Worm (Caenorhabditis elegans) whole organism, midembryonic: ENCODE measurements around the gene ntl-11.
A peak's percentile ranks its signal among the peaks of the same experiment; 100 is the strongest.

Experiments
- T22C8.4 ChIP-seq: fragments of 200-800 bp; sonication (Bioruptor generic); IDR thresholded peaks from 2 replicates; pipeline ENCODE4 v1.3.6; 2022; ENCODE audit warnings: missing genetic modification characterization, missing compliant biosample characterization
- cog-1 ChIP-seq: sonication (generic microtip); optimal IDR thresholded peaks from 2 replicates; lab custom pipeline; 2016; ENCODE audit warnings: missing genetic modification characterization, missing compliant biosample characterization
- flt-1 ChIP-seq: fragments of 200-800 bp; sonication (Bioruptor generic); IDR thresholded peaks from 2 replicates; pipeline ENCODE4 v1.3.6; 2022; ENCODE audit warnings: missing genetic modification characterization, missing compliant biosample characterization
- klf-2 ChIP-seq: fragments of 200-800 bp; sonication (Bioruptor generic); conservative IDR thresholded peaks from 2 replicates; pipeline ENCODE4 v1.3.6; 2022; ENCODE audit warnings: missing genetic modification reagents, missing genetic modification characterization, missing compliant biosample characterization
- med-1 ChIP-seq: sonication (generic microtip); optimal IDR thresholded peaks from 2 replicates; lab custom pipeline; 2017; ENCODE audit warnings: missing genetic modification characterization, mild to moderate bottlenecking, missing compliant biosample characterization, antibody characterized with exemption, missing genetic modification reagents; ENCODE audit not compliant: insufficient read depth
- ref-1 ChIP-seq: fragments of 200-800 bp; sonication (Bioruptor generic); conservative IDR thresholded peaks from 2 replicates; pipeline ENCODE4 v1.3.6; 2022; ENCODE audit warnings: missing genetic modification reagents, missing genetic modification characterization, missing compliant biosample characterization
- tab-1 ChIP-seq: fragments of 200-800 bp; sonication (Bioruptor generic); IDR thresholded peaks from 2 replicates; pipeline ENCODE4 v1.3.6; 2022; ENCODE audit warnings: missing genetic modification characterization, missing compliant biosample characterization
- ztf-23 ChIP-seq: fragments of 200-800 bp; sonication (Bioruptor generic); IDR thresholded peaks from 2 replicates; pipeline ENCODE4 v1.3.6; 2022; ENCODE audit warnings: missing genetic modification reagents, missing genetic modification characterization, missing compliant biosample characterization
- ztf-29 ChIP-seq: fragments of 200-800 bp; sonication (Bioruptor generic); IDR thresholded peaks from 2 replicates; pipeline ENCODE4 v1.3.6; 2022; ENCODE audit warnings: missing genetic modification reagents, missing genetic modification characterization, missing compliant biosample characterization

Gene ntl-11

ce11 chrIV:15471430-15471829, at the start of gene ntl-11:
TSS of gene ntl-11 (minus strand) at chrIV:15471495.
- TF ChIP-seq T22C8.4 (GFP tag; lab: Robert Waterston, UW) (0 out of 2 replicates have a peak, but pooled peaks have one; percentile 37), flt-1 (peak; percentile 76), tab-1 (GFP tag; lab: Robert Waterston, UW) (no peak), med-1 (GFP tag; lab: Kevin White, UChicago) (peak; percentile 25), ref-1 (no peak), cog-1 (tag; lab: Kevin White, UChicago) (peak; percentile 80), klf-2 (GFP tag; lab: Robert Waterston, UW) (0 out of 2 replicates have a peak, but pooled peaks have one; percentile 45), ztf-23 (GFP tag; lab: Robert Waterston, UW) (peak; percentile 76; the same call in 1 of the 2 replicates), ztf-29 (GFP tag; lab: Robert Waterston, UW) (peak; percentile 8; the same call in 1 of the 2 replicates)

ce11 chrIV:15497263-15497662, 26.0 kb upstream of the ntl-11 start, which contains the start of gene acr-24:
TSS of gene acr-24 (plus strand) at chrIV:15497563.
- TF ChIP-seq med-1 (GFP tag; lab: Kevin White, UChicago) (no peak), ref-1 (no peak), ztf-23 (GFP tag; lab: Robert Waterston, UW) (no peak), klf-2 (GFP tag; lab: Robert Waterston, UW) (no peak)

ce11 chrIV:15476369-15476768, 5.1 kb upstream of the ntl-11 start:
- peak; percentile 23; the same call in 1 of the 2 replicates for TF ChIP-seq ztf-29 (GFP tag; lab: Robert Waterston, UW)
- no peak for TF ChIP-seq T22C8.4 (GFP tag; lab: Robert Waterston, UW)
- peak; percentile 53; the same call in 1 of the 2 replicates for TF ChIP-seq flt-1

- TF ChIP-seq ref-1 (no peak), flt-1 (no peak), tab-1 (GFP tag; lab: Robert Waterston, UW) (no peak), T22C8.4 (GFP tag; lab: Robert Waterston, UW) (peak; percentile 66), ztf-23 (GFP tag; lab: Robert Waterston, UW) (no peak), med-1 (GFP tag; lab: Kevin White, UChicago) (no peak), ztf-29 (GFP tag; lab: Robert Waterston, UW) (no peak)
These were observed 4.5 kb upstream of the ntl-11 start for ce11 chrIV:15475829-15476228.

ce11 chrIV:15473588-15474271, 2.4 kb upstream of the ntl-11 start, which contains the start of gene Y73F8A.26:
TSS of gene Y73F8A.26 (plus strand) at chrIV:15473660.
- TF ChIP-seq T22C8.4 (GFP tag; lab: Robert Waterston, UW), result no peak

- peak; percentile 25 for TF ChIP-seq cog-1 (tag; lab: Kevin White, UChicago)
- TF ChIP-seq ztf-23 (GFP tag; lab: Robert Waterston, UW), result peak; percentile 22; the same call in 1 of the 2 replicates
- TF ChIP-seq T22C8.4 (GFP tag; lab: Robert Waterston, UW), result no peak
These were observed 1.1 kb upstream of the ntl-11 start, which contains the start of gene Y73F8A.27 for ce11 chrIV:15472387-15472859. TSS of gene Y73F8A.27 (plus strand) at chrIV:15472809.

ce11 chrIV:15453137-15453788, 18.0 kb downstream of the ntl-11 start, which contains the start of gene gtf-2H4:
TSS of gene gtf-2H4 (minus strand) at chrIV:15453187.
- peak; percentile 74 for TF ChIP-seq T22C8.4 (GFP tag; lab: Robert Waterston, UW)
- TF ChIP-seq med-1 (GFP tag; lab: Kevin White, UChicago), result no peak

ce11 chrIV:15444481-15444880, 26.8 kb downstream of the ntl-11 start, which contains the start of gene Y73F8A.23:
TSS of gene Y73F8A.23 (minus strand) at chrIV:15444581.
- TF ChIP-seq cog-1 (tag; lab: Kevin White, UChicago) (no peak), ref-1 (no peak), klf-2 (GFP tag; lab: Robert Waterston, UW) (no peak), tab-1 (GFP tag; lab: Robert Waterston, UW) (no peak), med-1 (GFP tag; lab: Kevin White, UChicago) (no peak), T22C8.4 (GFP tag; lab: Robert Waterston, UW) (no peak), ztf-29 (GFP tag; lab: Robert Waterston, UW) (no peak), ztf-23 (GFP tag; lab: Robert Waterston, UW) (no peak), flt-1 (no peak)

ce11 chrIV:15441308-15441707, 30.0 kb downstream of the ntl-11 start, which contains the start of gene Y73F8A.22:
TSS of gene Y73F8A.22 (minus strand) at chrIV:15441408.
- TF ChIP-seq med-1 (GFP tag; lab: Kevin White, UChicago) (no peak), tab-1 (GFP tag; lab: Robert Waterston, UW) (no peak), cog-1 (tag; lab: Kevin White, UChicago) (no peak)

ce11 chrIV:15433805-15434204, 37.5 kb downstream of the ntl-11 start:
- TF ChIP-seq T22C8.4 (GFP tag; lab: Robert Waterston, UW) (no peak), flt-1 (no peak), tab-1 (GFP tag; lab: Robert Waterston, UW) (no peak), cog-1 (tag; lab: Kevin White, UChicago) (no peak), ztf-23 (GFP tag; lab: Robert Waterston, UW) (no peak), med-1 (GFP tag; lab: Kevin White, UChicago) (no peak), klf-2 (GFP tag; lab: Robert Waterston, UW) (no peak), ztf-29 (GFP tag; lab: Robert Waterston, UW) (no peak), ref-1 (no peak)
